Fruit fly (Drosophila melanogaster) whole organism, pupa: ENCODE data around the gene CG15891.

ENCODE experiments used
- CG10348 ChIP-seq: fragments of 200-800 bp; sonication (Bioruptor generic); IDR thresholded peaks from 2 replicates; pipeline ENCODE4 v1.3.6; 2022; ENCODE audit warnings: missing biosample characterization, missing genetic modification characterization
- CG12605 ChIP-seq: fragments of 200-800 bp; sonication (Bioruptor generic); IDR thresholded peaks from 2 replicates; pipeline ENCODE4 v1.3.6; 2022; ENCODE audit warnings: missing biosample characterization, missing genetic modification characterization
- CG13204 ChIP-seq: fragments of 200-800 bp; sonication (Bioruptor generic); optimal IDR thresholded peaks from 2 replicates; lab custom pipeline; 2018; ENCODE audit warnings: missing biosample characterization, mild to moderate bottlenecking, missing genetic modification characterization, moderate library complexity
- CG14655 ChIP-seq: fragments of 200-800 bp; sonication (Bioruptor generic); optimal IDR thresholded peaks from 3 replicates; lab custom pipeline; 2017; ENCODE audit warnings: mild to moderate bottlenecking, missing biosample characterization, missing genetic modification reagents, missing genetic modification characterization
- CG15710 ChIP-seq: fragments of 200-800 bp; sonication (Bioruptor generic); optimal IDR thresholded peaks from 2 replicates; lab custom pipeline; 2018; ENCODE audit warnings: missing biosample characterization, mild to moderate bottlenecking, missing genetic modification characterization, moderate library complexity
- CG17806 ChIP-seq: fragments of 200-800 bp; sonication (Bioruptor generic); optimal IDR thresholded peaks from 2 replicates; lab custom pipeline; 2018; ENCODE audit warnings: missing biosample characterization, mild to moderate bottlenecking, missing genetic modification characterization, moderate library complexity
- CG32121 ChIP-seq: fragments of 200-800 bp; sonication (Bioruptor generic); IDR thresholded peaks from 2 replicates; pipeline ENCODE4 v1.3.6; 2022; ENCODE audit warnings: missing biosample characterization, missing genetic modification characterization
- CG34367 ChIP-seq: fragments of 200-800 bp; sonication (Bioruptor generic); optimal IDR thresholded peaks from 2 replicates; lab custom pipeline; 2018; ENCODE audit warnings: missing biosample characterization, mild to moderate bottlenecking, missing genetic modification characterization
- CG4496 ChIP-seq: fragments of 200-800 bp; sonication (Bioruptor generic); IDR thresholded peaks from 3 replicates; pipeline ENCODE4 v1.3.6; 2022; ENCODE audit warnings: missing biosample characterization, missing genetic modification characterization
- CG8159 ChIP-seq: fragments of 200-800 bp; sonication (Bioruptor generic); optimal IDR thresholded peaks from 3 replicates; lab custom pipeline; 2018; ENCODE audit warnings: missing biosample characterization, mild to moderate bottlenecking, missing genetic modification characterization, moderate library complexity
- CG8301 ChIP-seq: fragments of 200-800 bp; sonication (Bioruptor generic); optimal IDR thresholded peaks from 2 replicates; lab custom pipeline; 2018; ENCODE audit warnings: missing biosample characterization, mild to moderate bottlenecking, missing genetic modification characterization
- CG9948 ChIP-seq: fragments of 200-800 bp; sonication (Bioruptor generic); optimal IDR thresholded peaks from 2 replicates; lab custom pipeline; 2018; ENCODE audit warnings: missing biosample characterization, mild to moderate bottlenecking, missing genetic modification characterization, moderate library complexity
- D1 ChIP-seq: fragments of 200-800 bp; sonication (Bioruptor generic); optimal IDR thresholded peaks from 2 replicates; lab custom pipeline; 2018; ENCODE audit warnings: missing biosample characterization, mild to moderate bottlenecking, missing genetic modification characterization, moderate library complexity
- EcR ChIP-seq: fragments of 200-800 bp; sonication (Bioruptor generic); optimal IDR thresholded peaks from 3 replicates; lab custom pipeline; 2019; ENCODE audit warnings: missing biosample characterization, missing genetic modification characterization, mild to moderate bottlenecking, moderate library complexity, missing genetic modification reagents
- Ets98B ChIP-seq: fragments of 200-800 bp; sonication (Bioruptor generic); IDR thresholded peaks from 2 replicates; pipeline ENCODE4 v1.3.6; 2022; ENCODE audit warnings: missing biosample characterization, missing genetic modification characterization
- Pif1A ChIP-seq: fragments of 200-800 bp; sonication (Bioruptor generic); optimal IDR thresholded peaks from 3 replicates; lab custom pipeline; 2016; ENCODE audit warnings: missing biosample characterization, missing genetic modification characterization
- Pif1B ChIP-seq: fragments of 200-800 bp; sonication (Bioruptor generic); optimal IDR thresholded peaks from 3 replicates; lab custom pipeline; 2016; ENCODE audit warnings: missing biosample characterization, missing genetic modification characterization
- Snoo ChIP-seq: fragments of 200-800 bp; sonication (Bioruptor generic); optimal IDR thresholded peaks from 3 replicates; lab custom pipeline; 2017; ENCODE audit warnings: missing biosample characterization, mild to moderate bottlenecking, missing genetic modification characterization, inconsistent platforms
- fd96Ca ChIP-seq: fragments of 200-800 bp; sonication (Bioruptor generic); IDR thresholded peaks from 3 replicates; pipeline ENCODE4 v1.3.6; 2022; ENCODE audit warnings: missing biosample characterization, missing genetic modification characterization
- gl ChIP-seq: fragments of 200-800 bp; sonication (Bioruptor generic); optimal IDR thresholded peaks from 2 replicates; lab custom pipeline; 2018; ENCODE audit warnings: missing biosample characterization, mild to moderate bottlenecking, missing genetic modification characterization
- rn ChIP-seq: fragments of 200-800 bp; sonication (Bioruptor generic); IDR thresholded peaks from 2 replicates; pipeline ENCODE4 v1.3.6; 2022; ENCODE audit warnings: missing biosample characterization, missing genetic modification characterization

CG15891 gene

dm6 chrX:6303675-6304074 lies 8.5 kb upstream of the CG15891 start, which contains the start of gene CG3823:
Gene CG3823, plus strand, starts transcription at chrX:6303975.
- TF ChIP-seq fd96Ca (no peak), Ets98B (GFP tag; lab: Robert Waterston, UW) (no peak), CG8301 (tag; lab: Kevin White, UChicago) (no peak), CG10348 (GFP tag; lab: Robert Waterston, UW) (no peak), D1 (no peak), CG15710 (tag; lab: Kevin White, UChicago) (no peak), CG14655 (GFP tag; lab: Kevin White, UChicago) (no peak), CG32121 (GFP tag; lab: Robert Waterston, UW) (no peak), CG9948 (no peak)

dm6 chrX:6303196-6303595 lies 8.1 kb upstream of the CG15891 start:
- TF ChIP-seq EcR (GFP tag; lab: Kevin White, UChicago), result no peak
- TF ChIP-seq CG8301 (tag; lab: Kevin White, UChicago), result no peak
- no peak for TF ChIP-seq D1
- no peak for TF ChIP-seq CG15710 (tag; lab: Kevin White, UChicago)
- TF ChIP-seq CG10348 (GFP tag; lab: Robert Waterston, UW), result no peak
- no peak for TF ChIP-seq CG4496 (GFP tag; lab: Robert Waterston, UW)
- TF ChIP-seq CG32121 (GFP tag; lab: Robert Waterston, UW), result no peak
- no peak for TF ChIP-seq CG12605 (GFP tag; lab: Robert Waterston, UW)
- no peak for TF ChIP-seq rn (GFP tag; lab: Robert Waterston, UW)
- no peak for TF ChIP-seq CG9948
- no peak for TF ChIP-seq gl (tag; lab: Kevin White, UChicago)
- TF ChIP-seq CG14655 (GFP tag; lab: Kevin White, UChicago), result no peak
- no peak for TF ChIP-seq Ets98B (GFP tag; lab: Robert Waterston, UW)
- TF ChIP-seq CG13204 (GFP tag; lab: Kevin White, UChicago), result no peak
- no peak for TF ChIP-seq Pif1B (GFP tag; lab: Kevin White, UChicago)
- no peak for TF ChIP-seq CG17806 (tag; lab: Kevin White, UChicago)
- TF ChIP-seq CG34367 (tag; lab: Kevin White, UChicago), result no peak
- TF ChIP-seq, all 21 proteins: peak for 0

dm6 chrX:6301052-6301451 lies 5.9 kb upstream of the CG15891 start, which contains the start of gene CG12219:
Gene CG12219, minus strand, starts transcription at chrX:6301285.
- no peak for TF ChIP-seq CG17806 (tag; lab: Kevin White, UChicago)
- TF ChIP-seq CG10348 (GFP tag; lab: Robert Waterston, UW), result no peak
- no peak for TF ChIP-seq CG14655 (GFP tag; lab: Kevin White, UChicago)
- TF ChIP-seq, all 21 proteins: peak for 0

- TF ChIP-seq CG9948, result no peak
- TF ChIP-seq fd96Ca, result no peak
- no peak for TF ChIP-seq gl (tag; lab: Kevin White, UChicago)
- no peak for TF ChIP-seq CG8159 (tag; lab: Kevin White, UChicago)
- TF ChIP-seq CG10348 (GFP tag; lab: Robert Waterston, UW), result no peak
- no peak for TF ChIP-seq CG17806 (tag; lab: Kevin White, UChicago)
- TF ChIP-seq Snoo (tag; lab: Kevin White, UChicago), result no peak
- no peak for TF ChIP-seq D1
- TF ChIP-seq Ets98B (GFP tag; lab: Robert Waterston, UW), result no peak
- no peak for TF ChIP-seq CG15710 (tag; lab: Kevin White, UChicago)
- no peak for TF ChIP-seq CG13204 (GFP tag; lab: Kevin White, UChicago)
- no peak for TF ChIP-seq EcR (GFP tag; lab: Kevin White, UChicago)
- TF ChIP-seq Pif1A (GFP tag; lab: Kevin White, UChicago), result no peak
Observed at dm6 chrX:6294243-6294642, 902 bp downstream of the CG15891 start, which contains the start of gene CG15892. Gene CG15892, minus strand, starts transcription at chrX:6294343.

dm6 chrX:6291083-6291699 lies 4.0 kb downstream of the CG15891 start, which contains the start of the genes Rpt4 and mldr:
Gene Rpt4, minus strand, starts transcription at chrX:6291245.
Gene mldr, plus strand, starts transcription at chrX:6291303.
- no peak for TF ChIP-seq Snoo (tag; lab: Kevin White, UChicago)
- no peak for TF ChIP-seq Pif1B (GFP tag; lab: Kevin White, UChicago)
- no peak for TF ChIP-seq rn (GFP tag; lab: Robert Waterston, UW)
- TF ChIP-seq CG9948, result no peak
- no peak for TF ChIP-seq CG8159 (tag; lab: Kevin White, UChicago)
- TF ChIP-seq Pif1A (GFP tag; lab: Kevin White, UChicago), result no peak
- no peak for TF ChIP-seq CG8301 (tag; lab: Kevin White, UChicago)

dm6 chrX:6287842-6288241 lies 7.3 kb downstream of the CG15891 start, which contains the start of the genes Top3beta and wuho:
Gene Top3beta, minus strand, starts transcription at chrX:6287990.
Gene wuho, plus strand, starts transcription at chrX:6288100.
- TF ChIP-seq CG8301 (tag; lab: Kevin White, UChicago) (no peak), CG4496 (GFP tag; lab: Robert Waterston, UW) (peak; percentile 44; the same call in 1 of the 3 replicates), CG32121 (GFP tag; lab: Robert Waterston, UW) (peak; percentile 43)
